Worm (Caenorhabditis elegans) whole organism, L3 larva: Measurements from ENCODE around the gene Y54G11A.9.
"Not testable (repeated sequence)": the region's sequence is repeated elsewhere in the genome, so short reads cannot be mapped to it uniquely, and the experiment has no call there.

Experiments
- R02D3.7 ChIP-seq: fragments of 150-350 bp; optimal IDR thresholded peaks from 2 replicates; lab custom pipeline; 2014; ENCODE audit warnings: missing biosample characterization, missing genetic modification characterization
- ZK546.5 ChIP-seq: sonication (generic microtip); optimal IDR thresholded peaks from 2 replicates; lab custom pipeline; 2017; ENCODE audit warnings: missing biosample characterization, missing genetic modification characterization
- aly-2 ChIP-seq: fragments of 150-350 bp; optimal IDR thresholded peaks from 2 replicates; lab custom pipeline; 2014; ENCODE audit warnings: missing biosample characterization, missing genetic modification characterization
- ama-1 ChIP-seq: fragments of 150-350 bp; optimal IDR thresholded peaks from 2 replicates; lab custom pipeline; 2018
- ceh-16 ChIP-seq: sonication (generic microtip); optimal IDR thresholded peaks from 2 replicates; lab custom pipeline; 2017; ENCODE audit warnings: missing biosample characterization, missing genetic modification characterization
- ceh-28 ChIP-seq: fragments of 150-350 bp; optimal IDR thresholded peaks from 2 replicates; lab custom pipeline; 2014; ENCODE audit warnings: missing biosample characterization, missing genetic modification reagents, missing genetic modification characterization
- ceh-82 ChIP-seq: fragments of 150-350 bp; optimal IDR thresholded peaks from 2 replicates; lab custom pipeline; 2014; ENCODE audit warnings: missing biosample characterization, missing genetic modification characterization
- ceh-9 ChIP-seq: sonication (generic microtip); optimal IDR thresholded peaks from 2 replicates; lab custom pipeline; 2018; ENCODE audit warnings: missing biosample characterization, missing genetic modification characterization
- daf-12 ChIP-seq: fragments of 150-350 bp; optimal IDR thresholded peaks from 2 replicates; lab custom pipeline; 2014; ENCODE audit warnings: missing biosample characterization, missing genetic modification reagents, missing genetic modification characterization
- egl-5 ChIP-seq: fragments of 150-350 bp; optimal IDR thresholded peaks from 2 replicates; lab custom pipeline; 2017; ENCODE audit warnings: missing biosample characterization, missing genetic modification reagents, missing genetic modification characterization, inconsistent platforms
- elt-1 ChIP-seq: fragments of 150-350 bp; optimal IDR thresholded peaks from 2 replicates; lab custom pipeline; 2014; ENCODE audit warnings: missing biosample characterization, missing genetic modification characterization
- elt-2 ChIP-seq: sonication (generic microtip); optimal IDR thresholded peaks from 2 replicates; lab custom pipeline; 2016; ENCODE audit warnings: missing genetic modification reagents, mild to moderate bottlenecking, missing genetic modification characterization, missing compliant biosample characterization
- elt-3 ChIP-seq, 3 experiments: fragments of 150-350 bp in 1 of 3; sonication (generic microtip) in 2 of 3; optimal IDR thresholded peaks; 2 replicates in 2 of 3; 4 replicates in 1 of 3; lab custom pipeline; 2014 to 2017; ENCODE audit warnings: missing biosample characterization in 3 of 3, missing genetic modification characterization in 3 of 3
- fkh-10 ChIP-seq: sonication (generic microtip); optimal IDR thresholded peaks from 2 replicates; lab custom pipeline; 2017; ENCODE audit warnings: missing biosample characterization, missing genetic modification reagents, missing genetic modification characterization
- fkh-2 ChIP-seq: fragments of 150-350 bp; optimal IDR thresholded peaks from 2 replicates; lab custom pipeline; 2014; ENCODE audit warnings: missing biosample characterization, missing genetic modification reagents, missing genetic modification characterization
- hmg-11 ChIP-seq: sonication (generic microtip); optimal IDR thresholded peaks from 2 replicates; lab custom pipeline; 2016; ENCODE audit warnings: missing genetic modification characterization, missing compliant biosample characterization
- jun-1 ChIP-seq: fragments of 150-350 bp; optimal IDR thresholded peaks from 2 replicates; lab custom pipeline; 2014; ENCODE audit warnings: missing biosample characterization, missing genetic modification reagents, missing genetic modification characterization
- lin-15B ChIP-seq: fragments of 150-350 bp; optimal IDR thresholded peaks from 2 replicates; lab custom pipeline; 2014; ENCODE audit warnings: missing biosample characterization, missing genetic modification characterization
- lin-39 ChIP-seq: fragments of 150-350 bp; optimal IDR thresholded peaks from 2 replicates; lab custom pipeline; 2018; ENCODE audit warnings: missing biosample characterization, missing genetic modification reagents, missing genetic modification characterization
- mdl-1 ChIP-seq: fragments of 150-350 bp; optimal IDR thresholded peaks from 2 replicates; lab custom pipeline; 2014; ENCODE audit warnings: missing biosample characterization, missing genetic modification characterization
- mml-1 ChIP-seq: fragments of 150-350 bp; sonication (generic microtip); optimal IDR thresholded peaks from 3 replicates; lab custom pipeline; 2014; ENCODE audit warnings: missing biosample characterization, missing genetic modification characterization
- nfya-1 ChIP-seq: sonication (generic microtip); optimal IDR thresholded peaks from 2 replicates; lab custom pipeline; 2017; ENCODE audit warnings: missing genetic modification characterization, mild to moderate bottlenecking, missing compliant biosample characterization, antibody characterized with exemption, moderate library complexity; ENCODE audit not compliant: insufficient read depth
- nhr-11 ChIP-seq: fragments of 150-350 bp; optimal IDR thresholded peaks from 2 replicates; lab custom pipeline; 2014; ENCODE audit warnings: missing biosample characterization, missing genetic modification characterization
- nhr-12 ChIP-seq: fragments of 150-350 bp; optimal IDR thresholded peaks from 2 replicates; lab custom pipeline; 2014; ENCODE audit warnings: missing biosample characterization, missing genetic modification characterization
- nhr-23 ChIP-seq: fragments of 150-350 bp; optimal IDR thresholded peaks from 2 replicates; lab custom pipeline; 2014; ENCODE audit warnings: missing biosample characterization, missing genetic modification reagents, missing genetic modification characterization
- nhr-25 ChIP-seq: sonication (generic microtip); optimal IDR thresholded peaks from 2 replicates; lab custom pipeline; 2017; ENCODE audit warnings: missing biosample characterization, missing genetic modification characterization
- nhr-28 ChIP-seq: fragments of 150-350 bp; optimal IDR thresholded peaks from 2 replicates; lab custom pipeline; 2014; ENCODE audit warnings: missing biosample characterization, missing genetic modification characterization
- nhr-43 ChIP-seq: sonication (generic microtip); optimal IDR thresholded peaks from 2 replicates; lab custom pipeline; 2016; ENCODE audit warnings: mild to moderate bottlenecking, missing genetic modification characterization, missing compliant biosample characterization; ENCODE audit not compliant: poor library complexity, severe bottlenecking
- nhr-67 ChIP-seq: fragments of 150-350 bp; optimal IDR thresholded peaks from 2 replicates; lab custom pipeline; 2014; ENCODE audit warnings: missing biosample characterization, missing genetic modification characterization
- nhr-76 ChIP-seq: fragments of 150-350 bp; sonication (generic microtip); optimal IDR thresholded peaks from 5 replicates; lab custom pipeline; 2014; ENCODE audit warnings: missing biosample characterization, missing genetic modification characterization
- nhr-77 ChIP-seq: fragments of 150-350 bp; optimal IDR thresholded peaks from 2 replicates; lab custom pipeline; 2014; ENCODE audit warnings: missing biosample characterization, missing genetic modification characterization
- pha-4 ChIP-seq: fragments of 150-350 bp; optimal IDR thresholded peaks from 2 replicates; lab custom pipeline; 2014; ENCODE audit warnings: missing biosample characterization, missing genetic modification reagents, missing genetic modification characterization
- pqm-1 ChIP-seq: fragments of 150-350 bp; optimal IDR thresholded peaks from 2 replicates; lab custom pipeline; 2017; ENCODE audit warnings: missing biosample characterization, missing genetic modification characterization, inconsistent platforms
- sea-2 ChIP-seq: fragments of 150-350 bp; sonication (generic microtip); optimal IDR thresholded peaks from 4 replicates; lab custom pipeline; 2014; ENCODE audit warnings: missing biosample characterization, missing genetic modification reagents, missing genetic modification characterization
- skn-1 ChIP-seq: fragments of 150-350 bp; optimal IDR thresholded peaks from 2 replicates; lab custom pipeline; 2014; ENCODE audit warnings: missing biosample characterization, missing genetic modification characterization
- snpc-4 ChIP-seq: fragments of 150-350 bp; optimal IDR thresholded peaks from 2 replicates; lab custom pipeline; 2014; ENCODE audit warnings: missing biosample characterization, missing genetic modification characterization
- tbx-2 ChIP-seq: sonication (generic microtip); optimal IDR thresholded peaks from 2 replicates; lab custom pipeline; 2016; ENCODE audit warnings: mild to moderate bottlenecking, missing genetic modification characterization, missing compliant biosample characterization
- zag-1 ChIP-seq: fragments of 150-350 bp; optimal IDR thresholded peaks from 2 replicates; lab custom pipeline; 2014; ENCODE audit warnings: missing biosample characterization, missing genetic modification characterization
- ztf-4 ChIP-seq: fragments of 150-350 bp; optimal IDR thresholded peaks from 2 replicates; lab custom pipeline; 2014; ENCODE audit warnings: missing biosample characterization, missing genetic modification characterization

Y54G11A.9 gene

ce11 chrII:14346243-14346642 is at the start of gene Y54G11A.9:
Gene Y54G11A.9, minus strand, starts transcription at chrII:14346438.
- TF ChIP-seq nhr-67, nhr-12, lin-39 (tag; lab: Kevin White, UChicago): not testable (repeated sequence)

- TF ChIP-seq skn-1 (tag; lab: Kevin White, UChicago): no peak
- TF ChIP-seq elt-3 (tag; optimal IDR thresholded peaks at IDR 0.05; lab: Kevin White, UChicago): no peak
- TF ChIP-seq ZK546.5 (tag; lab: Kevin White, UChicago): no peak
- no peak for TF ChIP-seq nfya-1 (tag; lab: Kevin White, UChicago)
- no peak for TF ChIP-seq sea-2 (GFP tag; lab: Kevin White, UChicago)
- TF ChIP-seq ceh-28: no peak
- TF ChIP-seq ztf-4 (tag; lab: Kevin White, UChicago): no peak
- no peak for TF ChIP-seq nhr-43 (tag; lab: Kevin White, UChicago)
Observed at ce11 chrII:14393766-14394165, 47.5 kb upstream of the Y54G11A.9 start.

ce11 chrII:14390036-14390763 is 44.0 kb upstream of the Y54G11A.9 start, which contains the start of the genes kbp-3 and nurf-1:
Gene kbp-3, minus strand, starts transcription at chrII:14390078.
Gene nurf-1, plus strand, starts transcription at chrII:14390713.
- TF ChIP-seq nhr-23 (tag; lab: Kevin White, UChicago) (peak; percentile 46), nhr-77 (tag; lab: Kevin White, UChicago) (no peak), pha-4 (peak; percentile 55), lin-39 (tag; lab: Kevin White, UChicago) (peak; percentile 83), R02D3.7 (tag; lab: Kevin White, UChicago) (peak; percentile 63), egl-5 (tag; lab: Kevin White, UChicago) (peak; percentile 87), hmg-11 (tag; lab: Kevin White, UChicago) (peak; percentile 85), snpc-4 (tag; lab: Kevin White, UChicago) (peak; percentile 37), ceh-28 (peak; percentile 46), elt-2 (tag; lab: Kevin White, UChicago) (peak; percentile 12), ZK546.5 (tag; lab: Kevin White, UChicago) (no peak), nfya-1 (tag; lab: Kevin White, UChicago) (peak; percentile 82), lin-15B (tag; lab: Kevin White, UChicago) (peak; percentile 90), nhr-25 (tag; lab: Kevin White, UChicago) (peak; percentile 50), zag-1 (tag; lab: Kevin White, UChicago) (no peak)

- no peak for TF ChIP-seq nhr-67 (tag; lab: Kevin White, UChicago)
- TF ChIP-seq elt-3 (tag; optimal IDR thresholded peaks at IDR 0.05; lab: Kevin White, UChicago): no peak
- no peak for TF ChIP-seq aly-2 (tag; lab: Kevin White, UChicago)
- no peak for TF ChIP-seq sea-2 (GFP tag; lab: Kevin White, UChicago)
- no peak for TF ChIP-seq mml-1 (tag; lab: Kevin White, UChicago)
- TF ChIP-seq egl-5 (tag; lab: Kevin White, UChicago): no peak
Observed at ce11 chrII:14388213-14388612, 42.0 kb upstream of the Y54G11A.9 start, which contains the start of gene F26H11.8. Gene F26H11.8, plus strand, starts transcription at chrII:14388513.

- no peak for TF ChIP-seq nhr-67 (tag; lab: Kevin White, UChicago)
- TF ChIP-seq nhr-28: no peak
- no peak for TF ChIP-seq daf-12 (tag; lab: Kevin White, UChicago)
- no peak for TF ChIP-seq mdl-1
- TF ChIP-seq nhr-11 (tag; lab: Kevin White, UChicago): peak; percentile 10
- peak; percentile 50 for TF ChIP-seq ceh-82 (tag; lab: Kevin White, UChicago)
- TF ChIP-seq snpc-4 (tag; lab: Kevin White, UChicago): peak; percentile 78
- peak; percentile 82 for TF ChIP-seq nfya-1 (tag; lab: Kevin White, UChicago)
- TF ChIP-seq nhr-76 (tag; lab: Kevin White, UChicago): no peak
- no peak for TF ChIP-seq fkh-2 (tag; lab: Kevin White, UChicago)
- no peak for TF ChIP-seq elt-3 (tag; optimal IDR thresholded peaks at IDR 0.05; lab: Kevin White, UChicago)
- peak; percentile 88 for TF ChIP-seq lin-15B (tag; lab: Kevin White, UChicago)
- TF ChIP-seq ama-1 (lab: Kevin White, UChicago): no peak
- TF ChIP-seq nhr-43 (tag; lab: Kevin White, UChicago): peak; percentile 60
- peak; percentile 93 for TF ChIP-seq pha-4
- peak; percentile 66 for TF ChIP-seq R02D3.7 (tag; lab: Kevin White, UChicago)
- peak; percentile 79 for TF ChIP-seq skn-1 (tag; lab: Kevin White, UChicago)
- TF ChIP-seq egl-5 (tag; lab: Kevin White, UChicago): peak; percentile 77
- TF ChIP-seq hmg-11 (tag; lab: Kevin White, UChicago): peak; percentile 53
- peak; percentile 64 for TF ChIP-seq nhr-25 (tag; lab: Kevin White, UChicago)
- peak; percentile 21 for TF ChIP-seq elt-2 (tag; lab: Kevin White, UChicago)
- no peak for TF ChIP-seq ceh-9
- TF ChIP-seq pqm-1 (tag; lab: Kevin White, UChicago): peak; percentile 45
- TF ChIP-seq ceh-28: peak; percentile 41
- TF ChIP-seq jun-1 (tag; lab: Kevin White, UChicago): peak; percentile 0
- no peak for TF ChIP-seq tbx-2 (tag; lab: Kevin White, UChicago)
- TF ChIP-seq nhr-23 (tag; lab: Kevin White, UChicago): peak; percentile 78
- peak; percentile 37 for TF ChIP-seq lin-39 (tag; lab: Kevin White, UChicago)
- TF ChIP-seq ZK546.5 (tag; lab: Kevin White, UChicago): no peak
- TF ChIP-seq fkh-10 (GFP tag; lab: Kevin White, UChicago): no peak
- TF ChIP-seq ceh-16 (tag; lab: Kevin White, UChicago): no peak
- TF ChIP-seq elt-1 (tag; lab: Kevin White, UChicago): no peak
Observed at ce11 chrII:14383644-14384043, 37.4 kb upstream of the Y54G11A.9 start, which contains the start of gene mes-2. Gene mes-2, plus strand, starts transcription at chrII:14383973.
